Fruit fly (Drosophila melanogaster): ENCODE data around the gene CG42324.

Gene CG42324

DNA sequence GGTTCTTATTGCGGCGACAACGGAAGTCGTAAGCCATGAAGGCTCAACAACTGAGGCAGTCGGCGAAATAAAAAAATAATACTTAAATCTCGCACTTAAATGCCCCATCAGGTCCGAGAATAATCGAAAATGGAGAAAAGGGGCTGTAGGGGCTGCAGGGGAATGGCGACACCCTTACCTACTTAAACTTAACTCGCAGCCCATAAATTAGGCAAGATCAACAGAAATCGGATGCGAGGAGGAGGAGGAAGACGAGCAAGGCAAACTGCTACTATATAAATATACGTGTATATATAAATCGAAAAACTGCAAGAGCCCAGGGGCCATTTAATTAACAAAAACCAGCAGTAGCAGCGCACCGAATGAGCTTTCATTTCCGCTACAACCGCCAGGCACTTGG is 32.6 kb upstream of the CG42324 start:
- TF ChIP-seq CG9948 (tag; optimal IDR thresholded peaks at IDR 0.05), result no peak
- peak; percentile 50 for TF ChIP-seq EcR (GFP tag; optimal IDR thresholded peaks at IDR 0.05)

DNA sequence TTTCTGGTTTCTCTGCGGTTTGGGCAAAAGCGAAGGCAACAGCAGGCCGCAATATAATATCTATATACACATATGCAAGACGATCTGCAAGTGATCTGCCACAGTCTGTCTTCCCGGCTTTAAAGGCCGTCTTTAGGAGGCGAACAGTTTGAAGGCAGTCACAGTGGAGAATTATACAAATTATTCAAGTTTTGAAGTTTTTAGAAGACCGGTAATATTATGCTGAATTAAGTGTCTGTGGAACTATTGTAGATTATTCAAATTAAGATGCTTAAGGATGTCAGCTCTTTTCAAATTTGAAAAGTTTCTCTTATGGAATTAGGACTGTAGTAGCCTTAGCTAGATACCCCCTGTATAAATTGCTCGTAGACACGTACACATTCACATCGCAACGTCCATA is 32.1 kb upstream of the CG42324 start:
- no peak for TF ChIP-seq rn (GFP tag; IDR thresholded peaks at IDR 0.05)
- TF ChIP-seq fd96Ca (GFP tag; IDR thresholded peaks at IDR 0.05), result peak; percentile 11; the same call in 1 of the 3 replicates
- TF ChIP-seq Pif1B (GFP tag; optimal IDR thresholded peaks at IDR 0.05), result peak; percentile 52
- TF ChIP-seq EcR (GFP tag; optimal IDR thresholded peaks at IDR 0.05), result no peak
- no peak for TF ChIP-seq CG10348 (GFP tag; IDR thresholded peaks at IDR 0.05)
- no peak for TF ChIP-seq CG15710 (tag; optimal IDR thresholded peaks at IDR 0.05)
- TF ChIP-seq CG17806 (tag; optimal IDR thresholded peaks at IDR 0.05), result no peak
- no peak for TF ChIP-seq CG13204 (GFP tag; optimal IDR thresholded peaks at IDR 0.05)
- peak; percentile 30 for TF ChIP-seq Pif1A (GFP tag; optimal IDR thresholded peaks at IDR 0.05)
- TF ChIP-seq CG12605 (GFP tag; IDR thresholded peaks at IDR 0.05), result no peak
- no peak for TF ChIP-seq D1 (tag; optimal IDR thresholded peaks at IDR 0.05)
- TF ChIP-seq CG8159 (tag; optimal IDR thresholded peaks at IDR 0.05), result no peak
- TF ChIP-seq CG14655 (GFP tag; optimal IDR thresholded peaks at IDR 0.05), result peak; percentile 33
- peak; percentile 76 for TF ChIP-seq Ets98B (GFP tag; IDR thresholded peaks at IDR 0.05)
- TF ChIP-seq CG34367 (tag; optimal IDR thresholded peaks at IDR 0.05), result no peak
- peak; percentile 39 for TF ChIP-seq CG9948 (tag; optimal IDR thresholded peaks at IDR 0.05)
- TF ChIP-seq CG8301 (tag; optimal IDR thresholded peaks at IDR 0.05), result peak; percentile 39
- TF ChIP-seq gl (tag; optimal IDR thresholded peaks at IDR 0.05), result no peak
- no peak for TF ChIP-seq Snoo (tag; optimal IDR thresholded peaks at IDR 0.05)
- TF ChIP-seq CG32121 (GFP tag; IDR thresholded peaks at IDR 0.05), result no peak
- TF ChIP-seq CG4496 (GFP tag; IDR thresholded peaks at IDR 0.05), result peak; percentile 14; the same call in 1 of the 3 replicates

DNA sequence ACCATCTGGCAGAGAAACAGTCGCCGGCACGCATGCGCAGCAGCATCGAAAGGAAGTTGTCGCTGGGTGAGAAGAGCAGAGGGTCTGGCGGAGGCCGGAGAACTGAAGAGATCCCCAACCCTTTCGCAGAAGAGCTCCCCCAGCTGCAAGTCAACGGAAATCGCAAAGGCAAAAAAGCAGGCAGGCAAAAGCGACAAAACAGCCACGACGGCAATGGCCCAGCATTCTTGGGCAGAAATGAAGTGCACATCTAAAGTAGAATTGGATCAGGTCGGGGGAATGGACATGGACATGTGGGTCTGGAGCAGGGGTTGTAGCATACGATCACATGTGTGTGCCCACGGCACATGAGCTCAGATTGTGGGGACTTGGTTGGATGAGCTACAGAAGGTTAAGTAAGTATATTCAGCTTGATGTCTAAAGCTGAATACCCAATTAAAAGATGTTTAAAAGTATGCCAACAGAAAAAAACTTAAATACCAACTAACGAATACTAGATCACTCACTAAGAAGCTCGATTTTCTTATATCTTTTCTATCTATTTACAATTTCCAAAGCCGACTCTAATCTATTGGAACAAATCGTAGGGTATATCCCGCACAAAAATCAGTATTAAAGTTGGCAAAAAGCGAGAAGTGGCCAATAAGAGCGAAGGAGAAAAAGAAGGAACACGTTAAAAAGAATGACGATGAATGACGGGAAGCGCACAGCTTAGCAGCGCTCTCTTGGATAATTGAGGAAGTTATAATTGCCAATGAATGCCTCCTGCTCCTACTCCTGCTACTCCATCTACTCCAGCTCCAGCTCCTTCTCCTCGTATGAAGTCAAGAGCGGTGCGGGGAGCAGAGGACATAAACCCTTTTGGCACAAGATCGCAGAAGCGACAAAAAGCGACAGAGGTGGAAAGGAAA is 30.2 kb upstream of the CG42324 start:
- TF ChIP-seq Pif1A (GFP tag; optimal IDR thresholded peaks at IDR 0.05) (peak; percentile 37), gl (tag; optimal IDR thresholded peaks at IDR 0.05) (peak; percentile 52), CG13204 (GFP tag; optimal IDR thresholded peaks at IDR 0.05) (peak; percentile 66), CG9948 (tag; optimal IDR thresholded peaks at IDR 0.05) (peak; percentile 57), CG34367 (tag; optimal IDR thresholded peaks at IDR 0.05) (peak; percentile 67), CG14655 (GFP tag; optimal IDR thresholded peaks at IDR 0.05) (peak; percentile 40), Ets98B (GFP tag; IDR thresholded peaks at IDR 0.05) (no peak), D1 (tag; optimal IDR thresholded peaks at IDR 0.05) (no peak), CG17806 (tag; optimal IDR thresholded peaks at IDR 0.05) (peak; percentile 85), CG4496 (GFP tag; IDR thresholded peaks at IDR 0.05) (no peak), CG8159 (tag; optimal IDR thresholded peaks at IDR 0.05) (peak; percentile 81), CG32121 (GFP tag; IDR thresholded peaks at IDR 0.05) (no peak), EcR (GFP tag; optimal IDR thresholded peaks at IDR 0.05) (peak; percentile 68), CG15710 (tag; optimal IDR thresholded peaks at IDR 0.05) (peak; percentile 71), CG12605 (GFP tag; IDR thresholded peaks at IDR 0.05) (no peak)

DNA sequence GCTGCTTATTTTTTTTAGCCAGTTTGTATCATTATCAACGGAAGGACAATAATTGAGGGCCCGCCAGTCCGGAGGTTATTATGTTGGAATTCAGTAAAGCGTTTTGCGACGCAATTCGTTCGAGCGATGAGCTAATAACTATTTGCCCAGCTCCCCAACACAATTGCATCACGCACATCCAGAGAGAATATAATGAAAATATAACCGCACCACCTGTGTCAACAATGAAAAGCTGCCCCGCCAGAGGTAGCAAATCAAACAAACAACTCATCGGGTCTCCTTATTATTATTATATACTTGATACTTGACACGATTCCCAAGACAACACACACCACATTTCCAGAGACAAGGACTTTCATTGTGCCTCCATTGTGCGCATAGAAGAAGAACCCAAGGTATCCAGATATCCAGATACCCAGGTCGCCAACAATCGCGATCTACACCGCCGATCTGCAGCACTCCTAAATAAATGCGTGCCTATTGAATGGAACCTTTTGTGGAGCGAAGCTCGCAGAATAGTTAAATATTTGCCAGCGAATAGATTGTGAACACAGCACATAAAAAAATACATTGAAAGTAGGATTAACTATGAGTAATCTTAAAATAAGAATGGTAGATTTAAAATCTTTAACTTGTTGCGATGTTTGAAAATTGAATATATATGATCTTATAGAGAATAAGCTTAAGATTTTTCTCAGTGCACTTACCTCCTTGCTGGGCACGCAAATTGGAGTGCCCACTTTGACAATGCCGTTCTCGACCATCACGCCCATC is 29.3 kb upstream of the CG42324 start:
- no peak for TF ChIP-seq gl (tag; optimal IDR thresholded peaks at IDR 0.05)
- TF ChIP-seq D1 (tag; optimal IDR thresholded peaks at IDR 0.05), result no peak
- TF ChIP-seq CG8159 (tag; optimal IDR thresholded peaks at IDR 0.05), result peak; percentile 54
- no peak for TF ChIP-seq CG4496 (GFP tag; IDR thresholded peaks at IDR 0.05)
- TF ChIP-seq rn (GFP tag; IDR thresholded peaks at IDR 0.05), result no peak
- TF ChIP-seq CG8301 (tag; optimal IDR thresholded peaks at IDR 0.05), result peak; percentile 39
- TF ChIP-seq CG32121 (GFP tag; IDR thresholded peaks at IDR 0.05), result no peak
- TF ChIP-seq Pif1B (GFP tag; optimal IDR thresholded peaks at IDR 0.05), result no peak
- TF ChIP-seq Pif1A (GFP tag; optimal IDR thresholded peaks at IDR 0.05), result peak; percentile 49
- TF ChIP-seq fd96Ca (GFP tag; IDR thresholded peaks at IDR 0.05), result no peak
- TF ChIP-seq Snoo (tag; optimal IDR thresholded peaks at IDR 0.05), result no peak
- TF ChIP-seq CG14655 (GFP tag; optimal IDR thresholded peaks at IDR 0.05), result peak; percentile 55
- no peak for TF ChIP-seq EcR (GFP tag; optimal IDR thresholded peaks at IDR 0.05)
- peak; percentile 48 for TF ChIP-seq CG9948 (tag; optimal IDR thresholded peaks at IDR 0.05)
- TF ChIP-seq CG10348 (GFP tag; IDR thresholded peaks at IDR 0.05), result no peak
- TF ChIP-seq CG15710 (tag; optimal IDR thresholded peaks at IDR 0.05), result peak; percentile 30
- no peak for TF ChIP-seq CG13204 (GFP tag; optimal IDR thresholded peaks at IDR 0.05)
- TF ChIP-seq CG34367 (tag; optimal IDR thresholded peaks at IDR 0.05), result peak; percentile 26
- TF ChIP-seq CG17806 (tag; optimal IDR thresholded peaks at IDR 0.05), result peak; percentile 66
- TF ChIP-seq CG12605 (GFP tag; IDR thresholded peaks at IDR 0.05), result 0 out of 2 replicates have a peak, but pooled peaks have one; percentile 18
- TF ChIP-seq Ets98B (GFP tag; IDR thresholded peaks at IDR 0.05), result no peak

DNA sequence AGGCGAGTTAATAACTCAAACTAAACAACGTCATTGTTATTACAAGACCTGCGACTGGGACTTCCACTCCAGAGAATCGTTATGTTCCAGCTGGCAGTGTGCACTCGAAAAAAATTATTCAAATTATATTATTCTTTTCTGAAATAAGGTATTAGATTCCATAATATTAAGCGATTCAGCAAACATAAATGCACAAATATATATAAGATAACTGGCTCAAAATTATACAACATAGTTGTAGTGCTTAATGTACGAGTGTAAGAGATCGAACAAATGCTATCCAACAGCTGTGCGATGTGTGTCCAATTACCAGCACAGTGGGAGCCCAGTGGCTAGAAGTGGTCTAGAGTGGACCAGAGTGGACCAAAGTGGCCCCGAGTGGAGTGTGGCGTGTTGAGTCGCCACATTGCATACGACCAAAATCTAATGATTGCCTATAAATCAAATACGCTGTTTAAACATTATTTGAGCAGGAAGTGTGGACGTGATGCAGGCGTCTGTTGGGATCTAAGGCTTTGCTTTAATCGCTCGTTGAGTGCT is 27.9 kb upstream of the CG42324 start:
- TF ChIP-seq CG32121 (GFP tag; IDR thresholded peaks at IDR 0.05) (no peak), CG9948 (tag; optimal IDR thresholded peaks at IDR 0.05) (peak; percentile 78), CG8301 (tag; optimal IDR thresholded peaks at IDR 0.05) (peak; percentile 82), gl (tag; optimal IDR thresholded peaks at IDR 0.05) (peak; percentile 7), CG8159 (tag; optimal IDR thresholded peaks at IDR 0.05) (peak; percentile 93), D1 (tag; optimal IDR thresholded peaks at IDR 0.05) (peak; percentile 20), Ets98B (GFP tag; IDR thresholded peaks at IDR 0.05) (peak; percentile 32; the same call in 1 of the 2 replicates), CG10348 (GFP tag; IDR thresholded peaks at IDR 0.05) (no peak), CG17806 (tag; optimal IDR thresholded peaks at IDR 0.05) (peak; percentile 80), fd96Ca (GFP tag; IDR thresholded peaks at IDR 0.05) (0 out of 3 replicates have a peak, but pooled peaks have one; percentile 11), CG14655 (GFP tag; optimal IDR thresholded peaks at IDR 0.05) (peak; percentile 84), CG13204 (GFP tag; optimal IDR thresholded peaks at IDR 0.05) (no peak), CG34367 (tag; optimal IDR thresholded peaks at IDR 0.05) (peak; percentile 69), Pif1B (GFP tag; optimal IDR thresholded peaks at IDR 0.05) (peak; percentile 53), rn (GFP tag; IDR thresholded peaks at IDR 0.05) (0 out of 2 replicates have a peak, but pooled peaks have one; percentile 33), CG12605 (GFP tag; IDR thresholded peaks at IDR 0.05) (peak; percentile 46; the same call in 1 of the 2 replicates), CG4496 (GFP tag; IDR thresholded peaks at IDR 0.05) (no peak), EcR (GFP tag; optimal IDR thresholded peaks at IDR 0.05) (no peak), Pif1A (GFP tag; optimal IDR thresholded peaks at IDR 0.05) (peak; percentile 70), CG15710 (tag; optimal IDR thresholded peaks at IDR 0.05) (peak; percentile 67), Snoo (tag; optimal IDR thresholded peaks at IDR 0.05) (no peak)

All from whole organism, pupa.